Worm (Caenorhabditis elegans) whole organism, midembryonic: ENCODE measurements around the gene M117.1.

ENCODE experiments used
- T22C8.4 ChIP-seq: fragments of 200-800 bp; sonication (Bioruptor generic); IDR thresholded peaks from 2 replicates; pipeline ENCODE4 v1.3.6; 2022; ENCODE audit warnings: missing genetic modification characterization, missing compliant biosample characterization
- cog-1 ChIP-seq: sonication (generic microtip); optimal IDR thresholded peaks from 2 replicates; lab custom pipeline; 2016; ENCODE audit warnings: missing genetic modification characterization, missing compliant biosample characterization
- flt-1 ChIP-seq: fragments of 200-800 bp; sonication (Bioruptor generic); IDR thresholded peaks from 2 replicates; pipeline ENCODE4 v1.3.6; 2022; ENCODE audit warnings: missing genetic modification characterization, missing compliant biosample characterization
- klf-2 ChIP-seq: fragments of 200-800 bp; sonication (Bioruptor generic); conservative IDR thresholded peaks from 2 replicates; pipeline ENCODE4 v1.3.6; 2022; ENCODE audit warnings: missing genetic modification reagents, missing genetic modification characterization, missing compliant biosample characterization
- med-1 ChIP-seq: sonication (generic microtip); optimal IDR thresholded peaks from 2 replicates; lab custom pipeline; 2017; ENCODE audit warnings: missing genetic modification characterization, mild to moderate bottlenecking, missing compliant biosample characterization, antibody characterized with exemption, missing genetic modification reagents; ENCODE audit not compliant: insufficient read depth
- ref-1 ChIP-seq: fragments of 200-800 bp; sonication (Bioruptor generic); conservative IDR thresholded peaks from 2 replicates; pipeline ENCODE4 v1.3.6; 2022; ENCODE audit warnings: missing genetic modification reagents, missing genetic modification characterization, missing compliant biosample characterization
- tab-1 ChIP-seq: fragments of 200-800 bp; sonication (Bioruptor generic); IDR thresholded peaks from 2 replicates; pipeline ENCODE4 v1.3.6; 2022; ENCODE audit warnings: missing genetic modification characterization, missing compliant biosample characterization
- ztf-23 ChIP-seq: fragments of 200-800 bp; sonication (Bioruptor generic); IDR thresholded peaks from 2 replicates; pipeline ENCODE4 v1.3.6; 2022; ENCODE audit warnings: missing genetic modification reagents, missing genetic modification characterization, missing compliant biosample characterization
- ztf-29 ChIP-seq: fragments of 200-800 bp; sonication (Bioruptor generic); IDR thresholded peaks from 2 replicates; pipeline ENCODE4 v1.3.6; 2022; ENCODE audit warnings: missing genetic modification reagents, missing genetic modification characterization, missing compliant biosample characterization

M117.1 gene

ce11 chrIV:11813901-11814300, at the start of gene M117.1:
Gene M117.1, plus strand, starts transcription at chrIV:11814247.
- no peak for TF ChIP-seq flt-1 (GFP tag; lab: Robert Waterston, UW)

ce11 chrIV:11765507-11765906, 48.5 kb upstream of the M117.1 start:
- TF ChIP-seq klf-2 (no peak), T22C8.4 (GFP tag; lab: Robert Waterston, UW) (peak; percentile 73), cog-1 (tag; lab: Kevin White, UChicago) (no peak), ztf-23 (GFP tag; lab: Robert Waterston, UW) (no peak)

ce11 chrIV:11769769-11770168, 44.3 kb upstream of the M117.1 start:
- no peak for TF ChIP-seq cog-1 (tag; lab: Kevin White, UChicago)
- no peak for TF ChIP-seq ref-1 (GFP tag; lab: Robert Waterston, UW)
- no peak for TF ChIP-seq T22C8.4 (GFP tag; lab: Robert Waterston, UW)
- no peak for TF ChIP-seq ztf-29 (GFP tag; lab: Robert Waterston, UW)

- no peak for TF ChIP-seq flt-1 (GFP tag; lab: Robert Waterston, UW)
- TF ChIP-seq ztf-29 (GFP tag; lab: Robert Waterston, UW), result no peak
- no peak for TF ChIP-seq cog-1 (tag; lab: Kevin White, UChicago)
- no peak for TF ChIP-seq tab-1 (GFP tag; lab: Robert Waterston, UW)
- TF ChIP-seq ztf-23 (GFP tag; lab: Robert Waterston, UW), result no peak
- TF ChIP-seq klf-2, result no peak
- no peak for TF ChIP-seq ref-1 (GFP tag; lab: Robert Waterston, UW)
- no peak for TF ChIP-seq med-1 (GFP tag; lab: Kevin White, UChicago)
- TF ChIP-seq T22C8.4 (GFP tag; lab: Robert Waterston, UW), result no peak
Measured at ce11 chrIV:11771064-11771463, 43.0 kb upstream of the M117.1 start.

ce11 chrIV:11772119-11772518, 41.9 kb upstream of the M117.1 start:
- TF ChIP-seq klf-2 (no peak), flt-1 (GFP tag; lab: Robert Waterston, UW) (no peak), cog-1 (tag; lab: Kevin White, UChicago) (no peak), ztf-29 (GFP tag; lab: Robert Waterston, UW) (no peak), T22C8.4 (GFP tag; lab: Robert Waterston, UW) (no peak), ref-1 (GFP tag; lab: Robert Waterston, UW) (no peak), med-1 (GFP tag; lab: Kevin White, UChicago) (no peak), ztf-23 (GFP tag; lab: Robert Waterston, UW) (no peak), tab-1 (GFP tag; lab: Robert Waterston, UW) (no peak)

- TF ChIP-seq med-1 (GFP tag; lab: Kevin White, UChicago), result no peak
Measured at ce11 chrIV:11773692-11774225, 40.3 kb upstream of the M117.1 start, which contains the start of gene lips-5. Gene lips-5, minus strand, starts transcription at chrIV:11773742.

- TF ChIP-seq ztf-23 (GFP tag; lab: Robert Waterston, UW) (no peak), ref-1 (GFP tag; lab: Robert Waterston, UW) (no peak), flt-1 (GFP tag; lab: Robert Waterston, UW) (no peak), tab-1 (GFP tag; lab: Robert Waterston, UW) (no peak), med-1 (GFP tag; lab: Kevin White, UChicago) (no peak), cog-1 (tag; lab: Kevin White, UChicago) (no peak), T22C8.4 (GFP tag; lab: Robert Waterston, UW) (no peak), klf-2 (no peak), ztf-29 (GFP tag; lab: Robert Waterston, UW) (no peak)
Measured at ce11 chrIV:11776968-11777467, 37.0 kb upstream of the M117.1 start.

ce11 chrIV:11779028-11779427, 35.0 kb upstream of the M117.1 start, which contains the start of gene lpr-2:
Gene lpr-2, plus strand, starts transcription at chrIV:11779216.
- TF ChIP-seq med-1 (GFP tag; lab: Kevin White, UChicago) (no peak), ztf-29 (GFP tag; lab: Robert Waterston, UW) (no peak), ref-1 (GFP tag; lab: Robert Waterston, UW) (no peak), klf-2 (no peak), cog-1 (tag; lab: Kevin White, UChicago) (no peak), flt-1 (GFP tag; lab: Robert Waterston, UW) (no peak), tab-1 (GFP tag; lab: Robert Waterston, UW) (no peak), T22C8.4 (GFP tag; lab: Robert Waterston, UW) (no peak), ztf-23 (GFP tag; lab: Robert Waterston, UW) (no peak)

- TF ChIP-seq T22C8.4 (GFP tag; lab: Robert Waterston, UW) (no peak), ztf-23 (GFP tag; lab: Robert Waterston, UW) (no peak), klf-2 (no peak), tab-1 (GFP tag; lab: Robert Waterston, UW) (no peak), cog-1 (tag; lab: Kevin White, UChicago) (no peak), flt-1 (GFP tag; lab: Robert Waterston, UW) (no peak), ztf-29 (GFP tag; lab: Robert Waterston, UW) (no peak), med-1 (GFP tag; lab: Kevin White, UChicago) (no peak), ref-1 (GFP tag; lab: Robert Waterston, UW) (no peak)
Measured at ce11 chrIV:11782846-11783245, 31.2 kb upstream of the M117.1 start.
